Worm (Caenorhabditis elegans) whole organism, late embryonic: ENCODE data around the gene C05C8.8.

Experiments used
- ceh-30 ChIP-seq: fragments of 150-350 bp; optimal IDR thresholded peaks from 2 replicates; lab custom pipeline; 2014; ENCODE audit warnings: missing biosample characterization, missing genetic modification characterization
- ceh-9 ChIP-seq: sonication (generic microtip); optimal IDR thresholded peaks from 2 replicates; lab custom pipeline; 2016; ENCODE audit warnings: mild to moderate bottlenecking, missing genetic modification characterization, inconsistent platforms, missing compliant biosample characterization
- fkh-10 ChIP-seq: fragments of 150-350 bp; optimal IDR thresholded peaks from 2 replicates; lab custom pipeline; 2014; ENCODE audit warnings: missing biosample characterization, missing genetic modification reagents, missing genetic modification characterization
- lin-11 ChIP-seq: fragments of 200-800 bp; sonication (Bioruptor generic); optimal IDR thresholded peaks from 2 replicates; lab custom pipeline; 2018; ENCODE audit warnings: mild to moderate bottlenecking, missing genetic modification characterization, missing compliant biosample characterization
- pqm-1 ChIP-seq: sonication (generic microtip); optimal IDR thresholded peaks from 2 replicates; lab custom pipeline; 2016; ENCODE audit warnings: missing genetic modification characterization, missing compliant biosample characterization
- sox-2 ChIP-seq: fragments of 200-800 bp; sonication (Bioruptor generic); IDR thresholded peaks from 2 replicates; pipeline ENCODE4 v1.3.6; 2022; ENCODE audit warnings: missing genetic modification reagents, missing genetic modification characterization, missing compliant biosample characterization

DNA sequence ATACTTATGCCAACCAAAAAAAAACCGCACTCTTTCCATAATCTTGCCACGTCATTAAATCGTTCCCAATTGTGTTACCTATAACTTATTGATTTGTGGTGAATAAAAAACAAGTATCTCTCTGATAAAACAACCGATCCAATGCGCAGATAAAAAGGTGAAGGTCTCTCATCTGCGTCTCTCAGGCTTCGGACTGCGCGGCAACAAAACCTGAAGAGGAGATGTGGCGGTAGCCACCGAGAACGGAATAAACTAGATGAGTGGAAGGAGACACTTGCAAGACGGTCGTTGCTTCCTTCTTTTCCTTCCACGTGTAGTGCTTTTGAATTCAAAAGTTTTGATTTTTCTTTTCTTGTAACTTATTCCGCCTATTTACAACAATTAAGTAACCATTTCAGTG is 30.0 kb downstream of the C05C8.8 start, which contains the start of gene fkb-3:
- TF ChIP-seq ceh-9 (tag; lab: Kevin White, UChicago) (no peak), lin-11 (tag; lab: Kevin White, UChicago) (no peak), pqm-1 (tag; lab: Kevin White, UChicago) (no peak), sox-2 (GFP tag; lab: Robert Waterston, UW) (no peak), ceh-30 (no peak), fkh-10 (GFP tag; lab: Kevin White, UChicago) (no peak)
